Fruit fly (Drosophila melanogaster) whole organism, adult: ENCODE data around the gene CG6576.

ENCODE experiments used
- CG11617 ChIP-seq: fragments of 200-800 bp; sonication (Bioruptor generic); optimal IDR thresholded peaks from 2 replicates; lab custom pipeline; 2017; ENCODE audit warnings: mild to moderate bottlenecking, missing biosample characterization, missing genetic modification reagents, missing genetic modification characterization
- CG12768 ChIP-seq: fragments of 200-800 bp; sonication (Bioruptor generic); optimal IDR thresholded peaks from 2 replicates; lab custom pipeline; 2017; ENCODE audit warnings: missing biosample characterization, missing genetic modification characterization, mild to moderate bottlenecking, moderate library complexity, missing genetic modification reagents
- CG14711 ChIP-seq: fragments of 200-800 bp; sonication (Bioruptor generic); optimal IDR thresholded peaks from 2 replicates; lab custom pipeline; 2018; ENCODE audit warnings: missing biosample characterization, mild to moderate bottlenecking, missing genetic modification characterization, moderate library complexity
- CG1620 ChIP-seq: fragments of 200-800 bp; sonication (Bioruptor generic); optimal IDR thresholded peaks from 2 replicates; lab custom pipeline; 2016; ENCODE audit warnings: missing biosample characterization, missing genetic modification characterization
- CG33017 ChIP-seq: fragments of 200-800 bp; sonication (Bioruptor generic); optimal IDR thresholded peaks from 2 replicates; lab custom pipeline; 2018; ENCODE audit warnings: missing biosample characterization, mild to moderate bottlenecking, missing genetic modification characterization, moderate library complexity
- CG5204 ChIP-seq: fragments of 200-800 bp; sonication (Bioruptor generic); optimal IDR thresholded peaks from 2 replicates; lab custom pipeline; 2016; ENCODE audit warnings: missing biosample characterization, missing genetic modification characterization
- CG7045 ChIP-seq: fragments of 200-800 bp; sonication (Bioruptor generic); optimal IDR thresholded peaks from 2 replicates; lab custom pipeline; 2017; ENCODE audit warnings: missing biosample characterization, mild to moderate bottlenecking, missing genetic modification characterization
- CG7101 ChIP-seq: fragments of 200-800 bp; sonication (Bioruptor generic); optimal IDR thresholded peaks from 2 replicates; lab custom pipeline; 2018; ENCODE audit warnings: missing biosample characterization, mild to moderate bottlenecking, missing genetic modification characterization, moderate library complexity
- Clk ChIP-seq: fragments of 200-800 bp; sonication (Bioruptor generic); optimal IDR thresholded peaks from 2 replicates; lab custom pipeline; 2017; ENCODE audit warnings: missing biosample characterization, missing genetic modification characterization
- Crg-1 ChIP-seq: fragments of 200-800 bp; sonication (Bioruptor generic); optimal IDR thresholded peaks from 2 replicates; lab custom pipeline; 2016; ENCODE audit warnings: missing biosample characterization, missing genetic modification characterization
- Hr96 ChIP-seq: fragments of 200-800 bp; sonication (Bioruptor generic); optimal IDR thresholded peaks from 2 replicates; lab custom pipeline; 2016; ENCODE audit warnings: missing biosample characterization, missing genetic modification characterization
- Mnt ChIP-seq: fragments of 200-800 bp; sonication (Bioruptor generic); optimal IDR thresholded peaks from 2 replicates; lab custom pipeline; 2016; ENCODE audit warnings: missing biosample characterization, mild to moderate bottlenecking, missing genetic modification characterization
- bab1 ChIP-seq: fragments of 200-800 bp; sonication (Bioruptor generic); optimal IDR thresholded peaks from 3 replicates; lab custom pipeline; 2019; ENCODE audit warnings: missing biosample characterization, mild to moderate bottlenecking, missing genetic modification characterization, moderate library complexity
- cic ChIP-seq: fragments of 200-800 bp; sonication (Bioruptor generic); optimal IDR thresholded peaks from 2 replicates; lab custom pipeline; 2017; ENCODE audit warnings: missing biosample characterization, mild to moderate bottlenecking, missing genetic modification characterization, moderate library complexity
- cnc ChIP-seq, 2 experiments: fragments of >200 bp; optimal IDR thresholded peaks; 2 replicates each; lab custom pipeline; 2017
- kay ChIP-seq: fragments of 200-800 bp; sonication (Bioruptor generic); peaks from one replicate; lab custom pipeline; 2016; ENCODE audit warnings: missing biosample characterization, missing genetic modification characterization, borderline replicate concordance
- ovo ChIP-seq: fragments of 200-800 bp; sonication (Bioruptor generic); optimal IDR thresholded peaks from 2 replicates; lab custom pipeline; 2016; ENCODE audit warnings: missing biosample characterization, missing genetic modification characterization
- pad ChIP-seq: fragments of 200-800 bp; sonication (Bioruptor generic); optimal IDR thresholded peaks from 3 replicates; lab custom pipeline; 2017; ENCODE audit warnings: missing biosample characterization, missing genetic modification characterization, mild to moderate bottlenecking, moderate library complexity, missing genetic modification reagents
- tj ChIP-seq: fragments of 200-800 bp; sonication (Bioruptor generic); optimal IDR thresholded peaks from 3 replicates; lab custom pipeline; 2017; ENCODE audit warnings: missing biosample characterization, mild to moderate bottlenecking, missing genetic modification characterization, moderate library complexity
- toe ChIP-seq: fragments of 200-800 bp; sonication (Bioruptor generic); optimal IDR thresholded peaks from 2 replicates; lab custom pipeline; 2016; ENCODE audit warnings: missing biosample characterization, missing genetic modification characterization

The CG6576 gene

DNA sequence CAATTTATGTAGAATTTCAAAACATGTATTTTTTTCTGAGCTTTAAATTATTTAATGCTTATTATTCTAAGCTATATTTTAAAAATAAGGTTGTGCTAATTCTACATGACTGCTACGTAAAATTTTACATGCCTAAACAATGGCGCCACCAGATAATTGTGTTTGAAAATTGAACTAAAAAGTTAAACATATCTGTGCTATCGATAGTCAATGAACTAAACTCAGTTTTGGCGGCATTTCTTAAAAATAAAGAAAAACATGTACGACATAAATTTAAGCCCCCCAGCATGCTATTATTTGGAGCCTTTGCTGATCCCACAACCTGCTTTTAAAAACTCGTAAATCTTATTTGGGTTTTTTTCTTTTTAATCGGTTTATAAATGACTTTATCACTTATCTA is 37.2 kb upstream of the CG6576 start:
- TF ChIP-seq kay (GFP tag; lab: Kevin White, UChicago), result peak; percentile 31
- TF ChIP-seq Mnt (GFP tag; lab: Kevin White, UChicago), result no peak
- peak; percentile 26 for TF ChIP-seq CG7101 (tag; lab: Kevin White, UChicago)
- peak; percentile 35 for TF ChIP-seq CG14711 (tag; lab: Kevin White, UChicago)

DNA sequence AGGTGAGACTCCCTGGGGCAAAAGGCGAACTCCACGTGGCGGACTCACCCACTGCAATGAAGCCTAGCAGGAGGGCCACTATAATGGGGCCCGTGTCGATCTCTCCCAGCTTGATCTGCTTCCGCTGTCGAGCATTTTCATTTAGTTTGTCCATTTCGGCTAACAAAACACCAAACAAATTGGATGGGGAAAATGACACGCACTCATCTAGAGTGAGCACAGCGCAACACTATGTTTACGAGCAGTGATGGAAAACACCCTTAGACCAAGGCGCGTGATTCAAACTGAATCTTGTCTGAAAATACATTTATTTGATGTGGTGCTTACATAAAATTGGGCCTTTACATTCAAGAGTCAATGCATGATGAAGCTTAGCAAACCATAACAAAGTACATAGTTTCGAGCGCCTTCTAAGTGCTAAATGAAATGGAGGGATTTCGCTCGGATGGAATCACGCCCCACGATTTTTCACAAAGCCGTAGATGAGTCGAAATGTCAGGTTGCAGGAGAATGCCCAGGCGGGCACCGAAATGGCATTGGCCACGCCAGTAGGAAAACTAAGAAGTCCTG is 35.7 kb upstream of the CG6576 start, which contains the start of gene SrpRbeta:
TSS of gene SrpRbeta (minus strand) at position 236 of the 570 bp plus-strand sequence.
- peak; percentile 32 for TF ChIP-seq CG7045
- peak; percentile 17 for TF ChIP-seq Clk
- TF ChIP-seq cic (GFP tag; lab: Kevin White, UChicago), result peak; percentile 29
- no peak for TF ChIP-seq ovo (GFP tag; lab: Kevin White, UChicago)
- TF ChIP-seq CG14711 (tag; lab: Kevin White, UChicago), result peak; percentile 58
- TF ChIP-seq Crg-1 (GFP tag; lab: Kevin White, UChicago), result no peak
- peak; percentile 43 for TF ChIP-seq CG5204 (GFP tag; lab: Kevin White, UChicago)
- no peak for TF ChIP-seq kay (GFP tag; lab: Kevin White, UChicago)
- TF ChIP-seq Mnt (GFP tag; lab: Kevin White, UChicago), result peak; percentile 80
- TF ChIP-seq CG11617 (GFP tag; lab: Kevin White, UChicago), result no peak
- peak; percentile 75 for TF ChIP-seq pad (GFP tag; lab: Kevin White, UChicago)
- TF ChIP-seq toe (GFP tag; lab: Kevin White, UChicago), result peak; percentile 36
- peak; percentile 31 for TF ChIP-seq CG33017 (tag; lab: Kevin White, UChicago)
- TF ChIP-seq tj, result no peak
- no peak for TF ChIP-seq cnc (optimal IDR thresholded peaks at IDR 0.05; lab: Kevin White, UChicago)
- peak; percentile 74 for TF ChIP-seq CG7101 (tag; lab: Kevin White, UChicago)
- TF ChIP-seq Hr96 (GFP tag; lab: Kevin White, UChicago), result peak; percentile 63
- peak; percentile 75 for TF ChIP-seq CG12768 (GFP tag; lab: Kevin White, UChicago)

DNA sequence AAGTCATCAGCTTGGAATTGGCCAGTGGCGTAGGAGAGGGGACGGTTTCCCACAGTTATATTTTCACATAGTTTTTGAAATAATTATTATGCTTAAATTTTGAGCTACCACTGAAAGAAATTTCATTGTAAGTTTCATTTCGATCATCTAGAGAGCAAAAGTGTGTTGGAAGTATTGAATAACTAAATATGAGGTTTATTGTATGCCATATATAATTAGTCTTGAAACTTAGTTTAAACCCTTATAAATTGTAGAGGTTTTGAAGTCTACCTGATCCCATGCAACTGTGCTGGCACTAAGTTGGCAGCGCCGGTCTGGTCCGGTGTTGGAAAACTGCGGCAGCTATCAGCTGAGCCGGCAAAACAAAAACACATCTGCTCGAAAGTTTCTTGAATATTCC is 34.6 kb upstream of the CG6576 start, which contains the start of the genes CG32022 and CG6511:
TSS of gene CG32022 (minus strand) at position 128 of the 400 bp plus-strand sequence.
TSS of gene CG6511 (plus strand) at position 180 of the 400 bp plus-strand sequence.
- TF ChIP-seq Crg-1 (GFP tag; lab: Kevin White, UChicago) (no peak), CG14711 (tag; lab: Kevin White, UChicago) (peak; percentile 93), CG7101 (tag; lab: Kevin White, UChicago) (peak; percentile 98), CG12768 (GFP tag; lab: Kevin White, UChicago) (peak; percentile 98), Hr96 (GFP tag; lab: Kevin White, UChicago) (peak; percentile 99), CG33017 (tag; lab: Kevin White, UChicago) (peak; percentile 96), cic (GFP tag; lab: Kevin White, UChicago) (peak; percentile 84), Clk (peak; percentile 97), CG5204 (GFP tag; lab: Kevin White, UChicago) (peak; percentile 98), bab1 (no peak), ovo (GFP tag; lab: Kevin White, UChicago) (no peak), pad (GFP tag; lab: Kevin White, UChicago) (peak; percentile 93), cnc (optimal IDR thresholded peaks at IDR 0.05; lab: Kevin White, UChicago) (no peak), Mnt (GFP tag; lab: Kevin White, UChicago) (peak; percentile 93), tj (no peak), CG7045 (peak; percentile 98), CG1620 (GFP tag; lab: Kevin White, UChicago) (no peak), CG11617 (GFP tag; lab: Kevin White, UChicago) (no peak), kay (GFP tag; lab: Kevin White, UChicago) (peak; percentile 97), toe (GFP tag; lab: Kevin White, UChicago) (peak; percentile 99)

DNA sequence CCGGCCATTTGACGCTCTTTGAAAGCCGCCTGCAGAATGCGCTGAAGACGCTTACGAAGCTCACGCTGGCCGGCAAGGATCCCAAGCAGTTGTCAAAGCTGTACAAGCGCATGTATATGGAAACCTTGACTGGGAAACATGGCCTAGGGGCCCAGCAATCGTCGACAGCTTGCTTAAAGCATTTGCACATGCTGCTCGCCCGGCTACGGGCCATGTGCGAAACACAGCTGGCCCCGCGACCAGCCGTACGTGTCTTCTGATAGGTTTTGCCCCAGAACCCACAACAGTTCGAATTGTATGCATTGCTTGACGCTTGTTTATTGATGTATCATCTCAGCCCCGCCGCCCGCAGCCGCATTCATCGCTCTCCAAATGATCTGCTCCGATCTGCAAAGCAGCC is 30.5 kb upstream of the CG6576 start:
- TF ChIP-seq cic (GFP tag; lab: Kevin White, UChicago), result peak; percentile 61
- no peak for TF ChIP-seq Hr96 (GFP tag; lab: Kevin White, UChicago)
- TF ChIP-seq ovo (GFP tag; lab: Kevin White, UChicago), result no peak
- TF ChIP-seq CG11617 (GFP tag; lab: Kevin White, UChicago), result no peak
- TF ChIP-seq CG14711 (tag; lab: Kevin White, UChicago), result peak; percentile 8
- no peak for TF ChIP-seq CG5204 (GFP tag; lab: Kevin White, UChicago)
- peak; percentile 99 for TF ChIP-seq Mnt (GFP tag; lab: Kevin White, UChicago)
- TF ChIP-seq tj, result no peak
- TF ChIP-seq CG33017 (tag; lab: Kevin White, UChicago), result no peak
- no peak for TF ChIP-seq toe (GFP tag; lab: Kevin White, UChicago)
- no peak for TF ChIP-seq CG1620 (GFP tag; lab: Kevin White, UChicago)
- no peak for TF ChIP-seq cnc (optimal IDR thresholded peaks at IDR 0.05; lab: Kevin White, UChicago)
- no peak for TF ChIP-seq Crg-1 (GFP tag; lab: Kevin White, UChicago)
- peak; percentile 13 for TF ChIP-seq pad (GFP tag; lab: Kevin White, UChicago)
- TF ChIP-seq CG7045, result no peak
- no peak for TF ChIP-seq CG12768 (GFP tag; lab: Kevin White, UChicago)
- TF ChIP-seq bab1, result no peak
- TF ChIP-seq CG7101 (tag; lab: Kevin White, UChicago), result peak; percentile 49

DNA sequence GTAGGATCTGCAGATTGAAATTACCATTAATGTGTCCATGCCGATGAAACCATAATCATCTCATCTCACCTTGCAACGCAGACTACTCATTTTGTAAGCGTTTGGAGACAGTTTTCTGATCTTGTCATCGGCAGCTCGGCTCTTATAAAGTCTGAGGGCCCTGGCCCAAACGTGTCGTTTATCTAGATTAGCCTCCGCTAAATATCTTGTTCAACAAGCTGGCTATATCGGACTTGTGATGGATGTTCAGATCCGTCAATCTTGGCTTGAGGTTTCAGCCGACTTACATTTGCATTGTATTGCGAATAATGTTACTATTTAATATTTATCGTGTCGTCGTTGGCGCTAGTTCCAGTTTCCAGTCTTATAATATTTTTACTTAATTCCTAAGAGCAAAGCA is 30.1 kb upstream of the CG6576 start, which contains the start of gene CG43965:
TSS of gene CG43965 (minus strand) at position 101 of the 400 bp plus-strand sequence.
- TF ChIP-seq CG14711 (tag; lab: Kevin White, UChicago) (no peak), Hr96 (GFP tag; lab: Kevin White, UChicago) (no peak), CG11617 (GFP tag; lab: Kevin White, UChicago) (no peak), Mnt (GFP tag; lab: Kevin White, UChicago) (no peak), Clk (no peak), kay (GFP tag; lab: Kevin White, UChicago) (no peak), ovo (GFP tag; lab: Kevin White, UChicago) (no peak), CG1620 (GFP tag; lab: Kevin White, UChicago) (no peak), pad (GFP tag; lab: Kevin White, UChicago) (no peak), Crg-1 (GFP tag; lab: Kevin White, UChicago) (no peak), bab1 (no peak), CG7101 (tag; lab: Kevin White, UChicago) (no peak), CG12768 (GFP tag; lab: Kevin White, UChicago) (no peak), cnc (optimal IDR thresholded peaks at IDR 0.05; lab: Kevin White, UChicago) (no peak), cic (GFP tag; lab: Kevin White, UChicago) (no peak), CG5204 (GFP tag; lab: Kevin White, UChicago) (no peak), tj (no peak), CG7045 (no peak), CG33017 (tag; lab: Kevin White, UChicago) (no peak)
